Fruit fly (Drosophila melanogaster) whole organism, embryonic: ENCODE measurements around the gene CG9316.

Experiments used
- Awh ChIP-seq: fragments of 200-800 bp; sonication (Bioruptor generic); IDR thresholded peaks from 2 replicates; pipeline ENCODE4, ENCODE4 v1.3.6; 2022; ENCODE audit warnings: missing biosample characterization, missing genetic modification characterization
- Blimp-1 ChIP-seq: fragments of 200-800 bp; sonication (Bioruptor generic); optimal IDR thresholded peaks from 3 replicates; lab custom pipeline; 2018; ENCODE audit warnings: missing biosample characterization, missing genetic modification characterization, mild to moderate bottlenecking, moderate library complexity, missing genetic modification reagents
- BtbVII ChIP-seq: fragments of 200-800 bp; sonication (Bioruptor generic); optimal IDR thresholded peaks from 3 replicates; lab custom pipeline; 2017; ENCODE audit warnings: missing biosample characterization, mild to moderate bottlenecking, missing genetic modification characterization
- CG10366 ChIP-seq: fragments of 200-800 bp; sonication (Bioruptor generic); IDR thresholded peaks from 2 replicates; pipeline ENCODE4 v1.3.6; 2022; ENCODE audit warnings: missing biosample characterization, missing genetic modification characterization
- CG10959 ChIP-seq: fragments of 200-800 bp; sonication (Bioruptor generic); IDR thresholded peaks from 2 replicates; pipeline ENCODE4 v1.3.6; 2022; ENCODE audit warnings: missing biosample characterization, missing genetic modification characterization
- CG13775 ChIP-seq: fragments of 200-800 bp; sonication (Bioruptor generic); optimal IDR thresholded peaks from 3 replicates; lab custom pipeline; 2017; ENCODE audit warnings: missing biosample characterization, mild to moderate bottlenecking, missing genetic modification characterization
- CG14710 ChIP-seq: fragments of 200-800 bp; sonication (Bioruptor generic); optimal IDR thresholded peaks from 3 replicates; lab custom pipeline; 2019; ENCODE audit warnings: missing biosample characterization, mild to moderate bottlenecking, missing genetic modification characterization, moderate library complexity
- CG14860 ChIP-seq: fragments of 200-800 bp; sonication (Bioruptor generic); IDR thresholded peaks from 3 replicates; pipeline ENCODE4 v1.3.6; 2022; ENCODE audit warnings: missing biosample characterization, missing genetic modification characterization; ENCODE audit not compliant: partially characterized antibody
- CG15601 ChIP-seq: fragments of 200-800 bp; sonication (Bioruptor generic); optimal IDR thresholded peaks from 3 replicates; lab custom pipeline; 2019; ENCODE audit warnings: missing biosample characterization, mild to moderate bottlenecking, missing genetic modification characterization, moderate library complexity
- CG15696 ChIP-seq: fragments of 200-800 bp; sonication (Bioruptor generic); optimal IDR thresholded peaks from 2 replicates; lab custom pipeline; 2019; ENCODE audit warnings: missing biosample characterization, mild to moderate bottlenecking, missing genetic modification characterization, moderate library complexity
- CG16813 ChIP-seq: fragments of 200-800 bp; sonication (Bioruptor generic); IDR thresholded peaks from 3 replicates; pipeline ENCODE4 v1.3.6; 2022; ENCODE audit warnings: missing biosample characterization, missing genetic modification characterization; ENCODE audit not compliant: partially characterized antibody
- CG17186 ChIP-seq: fragments of 200-800 bp; sonication (Bioruptor generic); optimal IDR thresholded peaks from 3 replicates; lab custom pipeline; 2017; ENCODE audit warnings: missing biosample characterization, missing genetic modification reagents, missing genetic modification characterization
- CG17385 ChIP-seq: fragments of 200-800 bp; sonication (Bioruptor generic); optimal IDR thresholded peaks from 3 replicates; lab custom pipeline; 2018; ENCODE audit warnings: missing biosample characterization, mild to moderate bottlenecking, missing genetic modification characterization
- CG18476 ChIP-seq: fragments of 200-800 bp; sonication (Bioruptor generic); optimal IDR thresholded peaks from 2 replicates; lab custom pipeline; 2016; ENCODE audit warnings: missing biosample characterization, mild to moderate bottlenecking, missing genetic modification characterization
- CG18619 ChIP-seq: fragments of 200-800 bp; sonication (Bioruptor generic); optimal IDR thresholded peaks from 3 replicates; lab custom pipeline; 2017; ENCODE audit warnings: missing biosample characterization, mild to moderate bottlenecking, missing genetic modification characterization
- CG3847 ChIP-seq: fragments of 200-800 bp; sonication (Bioruptor generic); IDR thresholded peaks from 2 replicates; pipeline ENCODE4 v1.3.6; 2022; ENCODE audit warnings: missing biosample characterization, missing genetic modification characterization
- CG4360 ChIP-seq: fragments of 200-800 bp; sonication (Bioruptor generic); IDR thresholded peaks from 2 replicates; pipeline ENCODE4 v1.3.6; 2022; ENCODE audit warnings: missing biosample characterization, missing genetic modification characterization
- CG4820 ChIP-seq: fragments of 200-800 bp; sonication (Bioruptor generic); optimal IDR thresholded peaks from 3 replicates; lab custom pipeline; 2016; ENCODE audit warnings: missing biosample characterization, missing genetic modification characterization
- CG5953 ChIP-seq: fragments of 200-800 bp; sonication (Bioruptor generic); IDR thresholded peaks from 2 replicates; pipeline ENCODE4 v1.3.6; 2022; ENCODE audit warnings: missing biosample characterization, missing genetic modification characterization
- CG6765 ChIP-seq: fragments of 200-800 bp; sonication (Bioruptor generic); optimal IDR thresholded peaks from 3 replicates; lab custom pipeline; 2017; ENCODE audit warnings: missing biosample characterization, mild to moderate bottlenecking, missing genetic modification characterization
- CG8089 ChIP-seq: fragments of 200-800 bp; sonication (Bioruptor generic); optimal IDR thresholded peaks from 3 replicates; lab custom pipeline; 2016; ENCODE audit warnings: missing biosample characterization, missing genetic modification characterization
- CG9727 ChIP-seq: fragments of 200-800 bp; sonication (Bioruptor generic); optimal IDR thresholded peaks from 3 replicates; lab custom pipeline; 2017; ENCODE audit warnings: missing biosample characterization, mild to moderate bottlenecking, missing genetic modification characterization
- D19A ChIP-seq: fragments of 200-800 bp; optimal IDR thresholded peaks from 3 replicates; lab custom pipeline; 2019; ENCODE audit warnings: missing biosample characterization, mild to moderate bottlenecking, missing genetic modification characterization, moderate library complexity
- Deaf1 ChIP-seq: fragments of 200-800 bp; optimal IDR thresholded peaks from 3 replicates; lab custom pipeline; 2019; ENCODE audit warnings: missing biosample characterization, mild to moderate bottlenecking, missing genetic modification characterization, moderate library complexity
- Dip3 ChIP-seq: fragments of 200-800 bp; sonication (Bioruptor generic); optimal IDR thresholded peaks from 3 replicates; lab custom pipeline; 2016; ENCODE audit warnings: missing biosample characterization, missing genetic modification characterization
- Dref ChIP-seq: fragments of 200-800 bp; sonication (Bioruptor generic); IDR thresholded peaks from 2 replicates; pipeline ENCODE4 v1.3.6; 2022; ENCODE audit warnings: missing biosample characterization, missing genetic modification characterization
- Ets65A ChIP-seq: fragments of 200-800 bp; sonication (Bioruptor generic); peaks from one replicate; lab custom pipeline; 2016; ENCODE audit warnings: missing biosample characterization, missing genetic modification characterization
- Pdp1 ChIP-seq, 2 experiments: fragments of 200-800 bp; sonication (Bioruptor generic); optimal IDR thresholded peaks; 3 replicates each; lab custom pipeline; 2016; ENCODE audit warnings: missing biosample characterization in 2 of 2, missing genetic modification characterization in 2 of 2, mild to moderate bottlenecking in 1 of 2, moderate library complexity in 1 of 2
- Sox100B ChIP-seq: fragments of 200-800 bp; sonication (Bioruptor generic); optimal IDR thresholded peaks from 3 replicates; lab custom pipeline; 2018; ENCODE audit warnings: missing biosample characterization, mild to moderate bottlenecking, missing genetic modification characterization
- Sox102F ChIP-seq: fragments of 200-800 bp; sonication (Bioruptor generic); optimal IDR thresholded peaks from 2 replicates; lab custom pipeline; 2018; ENCODE audit warnings: missing biosample characterization, mild to moderate bottlenecking, missing genetic modification characterization, moderate library complexity
- Usf ChIP-seq: fragments of 200-800 bp; sonication (Bioruptor generic); optimal IDR thresholded peaks from 2 replicates; lab custom pipeline; 2017; ENCODE audit warnings: missing genotype, missing biosample characterization, missing genetic modification characterization
- Vsx1 ChIP-seq: fragments of 200-800 bp; sonication (Bioruptor generic); optimal IDR thresholded peaks from 2 replicates; lab custom pipeline; 2017; ENCODE audit warnings: missing biosample characterization, mild to moderate bottlenecking, missing genetic modification characterization, missing genetic modification reagents
- abd-A ChIP-seq: fragments of 200-800 bp; sonication (Bioruptor generic); optimal IDR thresholded peaks from 3 replicates; lab custom pipeline; 2019; ENCODE audit warnings: missing biosample characterization, mild to moderate bottlenecking, missing genetic modification characterization, moderate library complexity
- ac ChIP-seq: fragments of 200-800 bp; sonication (Bioruptor generic); optimal IDR thresholded peaks from 3 replicates; lab custom pipeline; 2017; ENCODE audit warnings: missing biosample characterization, mild to moderate bottlenecking, missing genetic modification characterization
- al ChIP-seq: fragments of 200-800 bp; sonication (Bioruptor generic); IDR thresholded peaks from 2 replicates; pipeline ENCODE4 v1.3.6; 2022; ENCODE audit warnings: missing biosample characterization, missing genetic modification characterization
- az2 ChIP-seq: fragments of 200-800 bp; sonication (Bioruptor generic); optimal IDR thresholded peaks from 3 replicates; lab custom pipeline; 2016; ENCODE audit warnings: missing biosample characterization, missing genetic modification characterization
- ci ChIP-seq: fragments of 200-800 bp; sonication (Bioruptor generic); IDR thresholded peaks from 3 replicates; pipeline ENCODE4 v1.3.6; 2022; ENCODE audit warnings: missing biosample characterization, missing genetic modification characterization
- dpn ChIP-seq, 2 experiments: fragments of 200-800 bp; sonication (Bioruptor generic); optimal IDR thresholded peaks; 3 replicates each; lab custom pipeline; 2016; ENCODE audit warnings: missing biosample characterization in 2 of 2, missing genetic modification characterization in 2 of 2
- fd64A ChIP-seq: fragments of 200-800 bp; sonication (Bioruptor generic); optimal IDR thresholded peaks from 3 replicates; lab custom pipeline; 2018; ENCODE audit warnings: missing biosample characterization, mild to moderate bottlenecking, missing genetic modification characterization
- knrl ChIP-seq: fragments of 200-800 bp; sonication (Bioruptor generic); IDR thresholded peaks from 3 replicates; pipeline ENCODE4 v1.3.6; 2022; ENCODE audit warnings: missing biosample characterization, missing genetic modification characterization; ENCODE audit not compliant: partially characterized antibody
- nom ChIP-seq: fragments of 200-800 bp; sonication (Bioruptor generic); optimal IDR thresholded peaks from 2 replicates; lab custom pipeline; 2017; ENCODE audit warnings: missing biosample characterization, missing genetic modification characterization, mild to moderate bottlenecking, moderate library complexity, missing genetic modification reagents
- repo ChIP-seq: fragments of 200-800 bp; sonication (Bioruptor generic); optimal IDR thresholded peaks from 2 replicates; lab custom pipeline; 2016; ENCODE audit warnings: missing biosample characterization, missing genetic modification characterization
- sens ChIP-seq: fragments of 200-800 bp; sonication (Bioruptor generic); peaks from one replicate; lab custom pipeline; 2016; ENCODE audit warnings: missing biosample characterization, missing genetic modification characterization
- sqz ChIP-seq: fragments of 200-800 bp; sonication (Bioruptor generic); optimal IDR thresholded peaks from 3 replicates; lab custom pipeline; 2018; ENCODE audit warnings: missing biosample characterization, mild to moderate bottlenecking, missing genetic modification characterization
- ttk ChIP-seq: fragments of 200-800 bp; sonication (Bioruptor generic); IDR thresholded peaks from 2 replicates; pipeline ENCODE4 v2.1.2; 2022; ENCODE audit warnings: missing biosample characterization, missing genetic modification characterization
- tx ChIP-seq: fragments of 200-800 bp; sonication (Bioruptor generic); optimal IDR thresholded peaks from 2 replicates; lab custom pipeline; 2016; ENCODE audit warnings: missing biosample characterization, missing genetic modification characterization
- unc-4 ChIP-seq: fragments of 200-800 bp; sonication (Bioruptor generic); IDR thresholded peaks from 2 replicates; pipeline ENCODE4 v1.3.6; 2022; ENCODE audit warnings: missing biosample characterization, missing genetic modification characterization; ENCODE audit not compliant: partially characterized antibody
- unpg ChIP-seq: fragments of 200-800 bp; sonication (Bioruptor generic); optimal IDR thresholded peaks from 3 replicates; lab custom pipeline; 2018; ENCODE audit warnings: missing biosample characterization, mild to moderate bottlenecking, missing genetic modification characterization, moderate library complexity
- vnd ChIP-seq: fragments of 200-800 bp; sonication (Bioruptor generic); IDR thresholded peaks from 3 replicates; pipeline ENCODE4 v1.3.6; 2022; ENCODE audit warnings: missing biosample characterization, missing genetic modification characterization; ENCODE audit not compliant: partially characterized antibody
- zfh1 ChIP-seq: fragments of 200-800 bp; sonication (Bioruptor generic); IDR thresholded peaks from 3 replicates; pipeline ENCODE4 v1.3.6; 2022; ENCODE audit warnings: missing biosample characterization, missing genetic modification characterization
- zfh2 ChIP-seq: fragments of 200-800 bp; sonication (Bioruptor generic); optimal IDR thresholded peaks from 2 replicates; lab custom pipeline; 2016; ENCODE audit warnings: missing biosample characterization, missing genetic modification characterization

CG9316 gene

dm6 chr2L:20681648-20682098 is 44.7 kb downstream of the CG9316 start, which contains the start of gene Cen (continued):
- no peak for TF ChIP-seq sqz (GFP tag; lab: Kevin White, UChicago)
- TF ChIP-seq CG6765, result no peak
- no peak for TF ChIP-seq unpg (GFP tag; lab: Kevin White, UChicago)
- TF ChIP-seq CG18619 (GFP tag; lab: Kevin White, UChicago), result peak; percentile 21
- peak; percentile 18 for TF ChIP-seq az2
- TF ChIP-seq CG4820 (GFP tag; lab: Kevin White, UChicago), result no peak
- TF ChIP-seq CG13775 (GFP tag; lab: Kevin White, UChicago), result peak; percentile 61
- TF ChIP-seq Ets65A (GFP tag; lab: Kevin White, UChicago), result peak; percentile 69
- no peak for TF ChIP-seq CG9727 (GFP tag; lab: Kevin White, UChicago)
- TF ChIP-seq fd64A (GFP tag; lab: Kevin White, UChicago), result no peak
- TF ChIP-seq CG17385, result no peak
- no peak for TF ChIP-seq abd-A
- no peak for TF ChIP-seq Deaf1 (tag; lab: Kevin White, UChicago)
- no peak for TF ChIP-seq unc-4 (GFP tag; lab: Robert Waterston, UW)
- peak; percentile 47 for TF ChIP-seq Sox102F (GFP tag; lab: Kevin White, UChicago)
- TF ChIP-seq ttk (GFP tag; lab: Robert Waterston, UW), result peak; percentile 32; the same call in 1 of the 2 replicates
- TF ChIP-seq Blimp-1 (GFP tag; lab: Kevin White, UChicago), result no peak
- TF ChIP-seq CG18476 (GFP tag; lab: Kevin White, UChicago), result peak; percentile 26
- TF ChIP-seq BtbVII (GFP tag; lab: Kevin White, UChicago), result no peak
- no peak for TF ChIP-seq Vsx1 (GFP tag; lab: Kevin White, UChicago)
- TF ChIP-seq CG4360 (GFP tag; lab: Robert Waterston, UW), result no peak
- no peak for TF ChIP-seq CG10959 (GFP tag; lab: Robert Waterston, UW)
- TF ChIP-seq ac, result no peak
- TF ChIP-seq repo (GFP tag; lab: Kevin White, UChicago), result no peak
- peak; percentile 53 for TF ChIP-seq Dip3 (GFP tag; lab: Kevin White, UChicago)
- TF ChIP-seq CG15601 (tag; lab: Kevin White, UChicago), result no peak
- peak; percentile 22 to 39 for TF ChIP-seq dpn (GFP tag; optimal IDR thresholded peaks at IDR 0.05; lab: Kevin White, UChicago)
- no peak for TF ChIP-seq knrl (GFP tag; lab: Robert Waterston, UW)
- no peak for TF ChIP-seq Usf
- no peak for TF ChIP-seq CG3847 (GFP tag; lab: Robert Waterston, UW)
- no peak for TF ChIP-seq CG17186 (GFP tag; lab: Kevin White, UChicago)
- TF ChIP-seq CG15696, result no peak
- TF ChIP-seq zfh1, result peak; percentile 41; the same call in 1 of the 3 replicates
- TF ChIP-seq, all 482 proteins: peak for 107

dm6 chr2L:20675875-20676274 is 50.5 kb downstream of the CG9316 start, which contains the start of the genes CG31678 and IKKepsilon:
Gene CG31678 (minus strand): TSS chr2L:20675941.
Gene IKKepsilon (plus strand): TSS chr2L:20676045.
- no peak for TF ChIP-seq CG5953 (GFP tag; lab: Robert Waterston, UW)
- peak; percentile 18 for TF ChIP-seq nom (GFP tag; lab: Kevin White, UChicago)
- TF ChIP-seq Pdp1 (GFP tag; optimal IDR thresholded peaks at IDR 0.05; lab: Kevin White, UChicago), result peak; percentile 11 to 13
- peak; percentile 39; the same call in 1 of the 2 replicates for TF ChIP-seq CG3847 (GFP tag; lab: Robert Waterston, UW)
- TF ChIP-seq Awh (GFP tag; lab: Robert Waterston, UW), result no peak
- peak; percentile 50; the same call in 1 of the 3 replicates for TF ChIP-seq ci (GFP tag; lab: Robert Waterston, UW)
- TF ChIP-seq CG8089, result no peak
- peak; percentile 47 for TF ChIP-seq Sox102F (GFP tag; lab: Kevin White, UChicago)
- no peak for TF ChIP-seq D19A
- TF ChIP-seq CG10366 (GFP tag; lab: Robert Waterston, UW), result peak; percentile 17; the same call in 1 of the 2 replicates
- TF ChIP-seq tx (GFP tag; lab: Kevin White, UChicago), result no peak
- peak; percentile 0 for TF ChIP-seq Sox100B (GFP tag; lab: Kevin White, UChicago)
- TF ChIP-seq CG14710 (tag; lab: Kevin White, UChicago), result peak; percentile 61
- peak; percentile 92 for TF ChIP-seq CG16813 (GFP tag; lab: Robert Waterston, UW)
- 0 out of 2 replicates have a peak, but pooled peaks have one; percentile 23 for TF ChIP-seq al (GFP tag; lab: Robert Waterston, UW)
- peak; percentile 37 for TF ChIP-seq zfh2
- TF ChIP-seq sens (GFP tag; lab: Kevin White, UChicago), result peak; percentile 30
- TF ChIP-seq CG14860 (GFP tag; lab: Robert Waterston, UW), result peak; percentile 92
- peak; percentile 95 for TF ChIP-seq Dref
- TF ChIP-seq vnd (GFP tag; lab: Robert Waterston, UW), result peak; percentile 95
